Worm (Caenorhabditis elegans) whole organism, L1 larva: ENCODE data around the gene cpna-4.

ENCODE experiments used
- alr-1 ChIP-seq: fragments of 200-800 bp; sonication (Bioruptor generic); optimal IDR thresholded peaks from 2 replicates; lab custom pipeline; 2018; ENCODE audit warnings: borderline replicate concordance, mild to moderate bottlenecking, missing genetic modification characterization, missing compliant biosample characterization
- ama-1 ChIP-seq: fragments of 150-350 bp; optimal IDR thresholded peaks from 2 replicates; lab custom pipeline; 2014
- blmp-1 ChIP-seq: fragments of 150-350 bp; optimal IDR thresholded peaks from 2 replicates; lab custom pipeline; 2014; ENCODE audit warnings: missing biosample characterization, missing genetic modification characterization
- efl-1 ChIP-seq, 4 experiments: fragments of 150-350 bp; optimal IDR thresholded peaks in 3 of 4; peaks in 1 of 4; 1 replicate in 1 of 4; 2 replicates in 3 of 4; lab custom pipeline; 2014; ENCODE audit warnings: missing biosample characterization in 2 of 4, missing genetic modification characterization in 2 of 4, missing genetic modification reagents in 2 of 4
- mdl-1 ChIP-seq, 2 experiments: fragments of 150-350 bp; optimal IDR thresholded peaks; 2 replicates each; lab custom pipeline; 2014 to 2017; ENCODE audit warnings: missing biosample characterization in 2 of 2, missing genetic modification characterization in 2 of 2, inconsistent platforms in 1 of 2
- nhr-12 ChIP-seq: sonication (generic microtip); optimal IDR thresholded peaks from 2 replicates; lab custom pipeline; 2017; ENCODE audit warnings: missing biosample characterization, missing genetic modification characterization
- nhr-71 ChIP-seq: sonication (generic microtip); optimal IDR thresholded peaks from 2 replicates; lab custom pipeline; 2016; ENCODE audit warnings: mild to moderate bottlenecking, missing genetic modification characterization, moderate library complexity, missing compliant biosample characterization
- skn-1 ChIP-seq: fragments of 150-350 bp; optimal IDR thresholded peaks from 2 replicates; lab custom pipeline; 2014; ENCODE audit warnings: missing biosample characterization, missing genetic modification characterization
- snpc-4 ChIP-seq: fragments of 150-350 bp; optimal IDR thresholded peaks from 2 replicates; lab custom pipeline; 2014; ENCODE audit warnings: missing biosample characterization, missing genetic modification characterization

DNA sequence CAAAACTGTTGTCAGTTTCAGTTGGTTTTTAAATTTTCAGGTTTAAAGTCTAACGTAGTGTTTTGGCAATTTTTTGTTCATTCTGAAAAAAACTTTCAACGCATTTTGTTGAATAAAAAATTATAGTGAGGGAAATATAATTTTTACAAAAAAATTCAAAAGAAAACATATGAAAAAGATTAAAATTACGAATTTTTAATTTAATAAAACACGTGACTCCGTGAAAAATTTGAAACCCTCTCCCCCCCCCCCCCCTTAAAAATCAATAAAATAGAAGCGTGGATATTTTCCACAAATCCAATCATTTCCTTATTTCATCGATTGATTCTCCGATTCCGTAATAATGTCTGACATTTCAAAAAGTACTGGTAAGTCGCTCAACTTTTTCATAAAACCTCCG is 16.8 kb downstream of the cpna-4 start, which contains the start of gene Y73F8A.20:
- no peak for TF ChIP-seq snpc-4 (tag; lab: Kevin White, UChicago)
- TF ChIP-seq nhr-71 (tag; lab: Kevin White, UChicago) = no peak
- TF ChIP-seq ama-1 = no peak
- TF ChIP-seq mdl-1 (tag; optimal IDR thresholded peaks at IDR 0.05; lab: Kevin White, UChicago) = no peak
- TF ChIP-seq blmp-1 (tag; lab: Kevin White, UChicago) = no peak
- no peak for TF ChIP-seq nhr-12 (tag; lab: Kevin White, UChicago)
- TF ChIP-seq alr-1 = no peak
- TF ChIP-seq efl-1 (optimal IDR thresholded peaks at IDR 0.05; lab: Kevin White, UChicago) = no peak
- TF ChIP-seq efl-1 (GFP tag; optimal IDR thresholded peaks at IDR 0.05 in 1 of 2; lab: Kevin White, UChicago) = no peak
- no peak for TF ChIP-seq skn-1
